Worm (Caenorhabditis elegans): ENCODE results near the gene T01C8.3.

DNA sequence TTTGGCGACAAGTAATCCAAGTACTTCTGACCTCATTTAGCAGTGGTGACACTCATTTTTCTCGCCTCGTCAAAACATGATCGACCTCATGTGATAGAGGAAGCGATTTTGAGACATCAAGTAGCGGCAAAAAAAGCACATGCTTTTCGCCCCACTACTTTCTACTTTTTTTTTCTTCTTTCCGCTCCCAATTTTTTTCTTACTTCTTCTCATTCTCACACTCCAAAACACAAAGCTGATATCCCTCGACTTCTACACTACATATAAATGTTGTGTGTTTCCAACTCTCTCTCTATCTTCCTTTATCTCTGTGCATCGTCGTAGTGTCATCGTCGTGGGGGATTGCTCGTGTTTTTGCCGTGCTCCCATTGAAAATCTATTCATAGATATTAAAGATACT is 50.8 kb downstream of the T01C8.3 start:
- TF ChIP-seq unc-86 (tag; optimal IDR thresholded peaks at IDR 0.05) (no peak), pqm-1 (tag; optimal IDR thresholded peaks at IDR 0.05) (no peak), ceh-19 (GFP tag; optimal IDR thresholded peaks at IDR 0.05) (no peak), dmd-4 (tag; optimal IDR thresholded peaks at IDR 0.05; ENCODE audit: borderline replicate concordance) (no peak), dve-1 (tag; optimal IDR thresholded peaks at IDR 0.05) (no peak), nfya-1 (tag; optimal IDR thresholded peaks at IDR 0.05) (no peak), tbx-2 (tag; optimal IDR thresholded peaks at IDR 0.05) (no peak), elt-2 (tag; optimal IDR thresholded peaks at IDR 0.05) (no peak)

Data from whole organism, late embryonic.